Worm (Caenorhabditis elegans): Measurements from ENCODE around the gene jtr-1.

Gene jtr-1

DNA sequence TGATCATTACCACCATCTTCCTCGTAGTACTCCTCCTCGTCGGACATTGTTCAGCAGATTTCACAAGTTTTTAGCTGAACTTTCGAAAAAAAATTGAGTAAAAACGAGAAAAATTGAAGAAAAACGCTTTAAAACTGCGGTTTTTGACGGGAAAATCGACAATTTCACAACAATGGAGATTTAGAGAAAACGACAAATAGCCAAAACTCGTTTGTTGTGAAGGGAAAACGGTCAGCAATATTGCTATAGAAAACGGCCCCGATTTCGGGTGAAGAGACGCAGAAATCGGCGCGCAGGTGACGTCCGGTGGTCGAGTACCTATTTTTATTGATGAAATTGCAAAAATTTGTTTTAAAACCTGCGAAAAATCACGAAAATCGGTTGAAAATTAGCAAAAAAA, 25.2 kb downstream of the jtr-1 start, which contains the start of gene clp-7:
Gene clp-7, minus strand, starts transcription at position 47 of the 400 bp plus-strand sequence.
- TF ChIP-seq C34F6.9 (tag; optimal IDR thresholded peaks at IDR 0.05) (no peak), blmp-1 (tag; optimal IDR thresholded peaks at IDR 0.05; ENCODE audit: insufficient read depth) (no peak), nhr-25 (tag; optimal IDR thresholded peaks at IDR 0.05) (peak; percentile 24)

DNA sequence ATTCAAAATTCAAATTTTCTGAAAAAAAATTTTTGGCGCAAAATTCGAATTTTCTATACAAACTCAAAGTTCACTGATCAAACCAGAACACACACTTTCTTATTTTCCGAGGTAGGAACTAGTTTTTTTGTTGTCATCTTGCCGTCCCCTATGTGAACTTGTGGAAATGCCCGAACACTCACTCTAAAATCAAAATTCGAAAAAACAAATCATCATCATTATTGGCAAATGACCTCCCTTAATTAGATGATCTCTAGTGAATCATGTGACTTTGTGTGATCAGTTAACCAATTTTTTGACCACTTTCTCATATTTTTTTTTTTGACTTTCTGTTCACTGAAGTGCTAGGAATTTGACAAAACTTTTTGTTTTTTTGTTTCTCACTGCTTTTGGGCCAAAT, 31.8 kb downstream of the jtr-1 start:
- TF ChIP-seq sem-4 (tag; optimal IDR thresholded peaks at IDR 0.05) (no peak), sma-3 (GFP tag; optimal IDR thresholded peaks at IDR 0.05) (peak; percentile 9), lin-39 (tag; optimal IDR thresholded peaks at IDR 0.05) (no peak), peb-1 (tag; optimal IDR thresholded peaks at IDR 0.05) (no peak), unc-55 (GFP tag; optimal IDR thresholded peaks at IDR 0.05) (no peak), ztf-1 (GFP tag; conservative IDR thresholded peaks at IDR 0.05) (no peak), snpc-4 (tag; optimal IDR thresholded peaks at IDR 0.05) (no peak), ZK546.5 (tag; optimal IDR thresholded peaks at IDR 0.05) (no peak), sma-9 (GFP tag; optimal IDR thresholded peaks at IDR 0.05) (no peak), sma-9 (tag; optimal IDR thresholded peaks at IDR 0.05) (no peak), C34F6.9 (tag; optimal IDR thresholded peaks at IDR 0.05) (no peak), nhr-10 (tag; optimal IDR thresholded peaks at IDR 0.05) (no peak), nhr-25 (tag; optimal IDR thresholded peaks at IDR 0.05) (peak; percentile 31), zag-1 (tag; optimal IDR thresholded peaks at IDR 0.05) (no peak), elt-1 (tag; optimal IDR thresholded peaks at IDR 0.05) (no peak), blmp-1 (tag; optimal IDR thresholded peaks at IDR 0.05; ENCODE audit: insufficient read depth) (no peak)

DNA sequence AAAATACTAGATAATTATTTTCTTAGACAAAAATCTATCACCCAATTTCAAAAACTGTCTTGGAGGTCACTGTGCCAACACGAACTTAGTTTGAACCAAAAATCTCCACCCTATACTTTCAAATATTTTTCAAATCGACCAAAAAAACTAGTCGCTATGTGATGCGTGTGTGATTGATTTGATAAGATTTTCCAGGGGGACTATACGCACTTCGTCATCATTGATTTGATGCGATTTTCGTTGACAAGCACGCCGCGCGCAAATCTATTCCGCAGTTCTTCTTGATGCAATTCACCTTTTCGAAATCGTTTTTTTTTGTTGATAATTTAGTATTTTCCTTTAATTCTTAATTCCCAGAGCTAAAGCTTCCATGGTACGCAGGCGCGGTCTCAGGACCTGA, 32.7 kb downstream of the jtr-1 start:
- TF ChIP-seq sma-3 (GFP tag; optimal IDR thresholded peaks at IDR 0.05) (peak; percentile 17), lin-11 (tag; optimal IDR thresholded peaks at IDR 0.05) (no peak), fos-1 (tag; optimal IDR thresholded peaks at IDR 0.05) (peak; percentile 8), nhr-25 (tag; optimal IDR thresholded peaks at IDR 0.05) (peak; percentile 1), ceh-82 (tag; optimal IDR thresholded peaks at IDR 0.05) (no peak), sem-4 (tag; optimal IDR thresholded peaks at IDR 0.05) (no peak), nhr-237 (tag; optimal IDR thresholded peaks at IDR 0.05) (no peak), nhr-129 (tag; optimal IDR thresholded peaks at IDR 0.05) (no peak), mdl-1 (tag; optimal IDR thresholded peaks at IDR 0.05) (no peak), sma-9 (GFP tag; optimal IDR thresholded peaks at IDR 0.05) (no peak), sma-9 (tag; optimal IDR thresholded peaks at IDR 0.05) (no peak), ceh-16 (tag; optimal IDR thresholded peaks at IDR 0.05) (no peak), elt-1 (tag; optimal IDR thresholded peaks at IDR 0.05) (no peak), unc-62 (GFP tag; optimal IDR thresholded peaks at IDR 0.05) (no peak), nhr-21 (tag; optimal IDR thresholded peaks at IDR 0.05) (no peak)

DNA sequence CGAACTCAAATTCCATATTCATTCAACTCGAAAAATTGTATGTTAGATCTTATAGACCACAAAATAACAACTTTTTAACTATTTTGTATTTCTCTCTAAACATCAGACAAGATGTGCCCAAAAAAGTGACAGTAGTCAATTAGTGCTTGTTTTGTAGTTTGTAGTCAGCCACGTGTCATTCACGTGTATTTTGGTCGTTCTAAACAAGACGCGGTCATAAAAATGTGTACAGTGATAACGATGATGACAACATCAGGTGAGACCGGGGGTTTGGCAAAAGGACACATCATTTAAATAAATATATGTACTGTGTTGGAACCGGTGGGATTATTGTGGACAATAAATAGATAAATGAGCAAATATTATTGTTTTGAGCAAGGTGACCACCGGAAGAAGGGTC, 33.5 kb downstream of the jtr-1 start:
- no peak for TF ChIP-seq nhr-11 (tag; optimal IDR thresholded peaks at IDR 0.05)
- peak; percentile 62 for TF ChIP-seq nhr-25 (tag; optimal IDR thresholded peaks at IDR 0.05)
- TF ChIP-seq mab-5 (tag; optimal IDR thresholded peaks at IDR 0.05): no peak
- peak; percentile 61 for TF ChIP-seq gmeb-1 (tag; optimal IDR thresholded peaks at IDR 0.05)
- TF ChIP-seq sem-4 (tag; optimal IDR thresholded peaks at IDR 0.05): no peak
- TF ChIP-seq crh-2 (tag; optimal IDR thresholded peaks at IDR 0.05): peak; percentile 93
- no peak for TF ChIP-seq ztf-4 (tag; optimal IDR thresholded peaks at IDR 0.05)
- TF ChIP-seq nhr-129 (tag; optimal IDR thresholded peaks at IDR 0.05): peak; percentile 41
- TF ChIP-seq elt-3 (tag; optimal IDR thresholded peaks at IDR 0.05): no peak
- TF ChIP-seq skn-1 (tag; optimal IDR thresholded peaks at IDR 0.05): peak; percentile 37
- TF ChIP-seq ceh-82 (tag; optimal IDR thresholded peaks at IDR 0.05): no peak
- TF ChIP-seq nhr-77 (tag; optimal IDR thresholded peaks at IDR 0.05): no peak
- TF ChIP-seq lsy-2 (tag; optimal IDR thresholded peaks at IDR 0.05): peak in 1 of 2 experiments; percentile 40
- TF ChIP-seq sma-9 (GFP tag; optimal IDR thresholded peaks at IDR 0.05): peak; percentile 82
- TF ChIP-seq sma-9 (tag; optimal IDR thresholded peaks at IDR 0.05): no peak
- no peak for TF ChIP-seq alr-1 (tag; optimal IDR thresholded peaks at IDR 0.05)
- TF ChIP-seq C34F6.9 (tag; optimal IDR thresholded peaks at IDR 0.05): no peak
- TF ChIP-seq peb-1 (tag; optimal IDR thresholded peaks at IDR 0.05): no peak
- peak; percentile 70 for TF ChIP-seq fos-1 (tag; optimal IDR thresholded peaks at IDR 0.05)
- TF ChIP-seq nhr-21 (tag; optimal IDR thresholded peaks at IDR 0.05): no peak
- no peak for TF ChIP-seq zag-1 (tag; optimal IDR thresholded peaks at IDR 0.05)
- TF ChIP-seq elt-1 (tag; optimal IDR thresholded peaks at IDR 0.05): no peak
- no peak for TF ChIP-seq lin-39 (tag; optimal IDR thresholded peaks at IDR 0.05)
- TF ChIP-seq nhr-10 (tag; optimal IDR thresholded peaks at IDR 0.05): no peak
- no peak for TF ChIP-seq ztf-1 (GFP tag; conservative IDR thresholded peaks at IDR 0.05)
- no peak for TF ChIP-seq blmp-1 (tag; optimal IDR thresholded peaks at IDR 0.05; ENCODE audit: insufficient read depth)
- no peak for TF ChIP-seq nhr-237 (tag; optimal IDR thresholded peaks at IDR 0.05)
- TF ChIP-seq mdl-1 (tag; optimal IDR thresholded peaks at IDR 0.05): peak in 1 of 2 experiments; percentile 12
- no peak for TF ChIP-seq ama-1 (optimal IDR thresholded peaks at IDR 0.05)
- TF ChIP-seq ceh-16 (tag; optimal IDR thresholded peaks at IDR 0.05): no peak
- peak; percentile 15 for TF ChIP-seq nhr-6 (tag; optimal IDR thresholded peaks at IDR 0.05)
- TF ChIP-seq sma-3 (GFP tag; optimal IDR thresholded peaks at IDR 0.05): peak; percentile 74
- no peak for TF ChIP-seq snpc-4 (tag; optimal IDR thresholded peaks at IDR 0.05)
- no peak for TF ChIP-seq mbf-1 (tag; optimal IDR thresholded peaks at IDR 0.05)
- TF ChIP-seq F13H6.1 (tag; optimal IDR thresholded peaks at IDR 0.05): peak; percentile 46
